Worm (Caenorhabditis elegans): Measurements from ENCODE around the gene W08G11.1.

DNA sequence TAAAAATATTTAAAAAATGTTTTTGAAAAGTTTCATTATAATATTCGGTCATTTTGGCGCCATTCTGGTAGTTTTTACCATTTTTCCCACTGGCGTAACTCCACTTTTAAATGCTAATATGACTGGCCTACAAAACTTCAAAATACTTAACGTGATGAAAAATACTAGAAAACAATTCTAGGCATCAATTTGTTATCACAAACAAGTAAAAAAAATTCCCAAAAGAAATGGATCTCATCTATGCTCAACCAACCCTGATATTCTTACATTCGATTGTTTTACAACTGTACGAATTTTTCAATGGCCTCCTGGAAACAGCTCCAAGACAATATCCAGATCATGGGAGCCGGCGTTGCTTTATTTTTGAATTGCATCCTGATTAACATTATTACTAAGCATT, 31.9 kb upstream of the W08G11.1 start, which contains the start of gene str-214:
- TF ChIP-seq ceh-44 (GFP tag; IDR thresholded peaks at IDR 0.05) (no peak), pqm-1 (tag; optimal IDR thresholded peaks at IDR 0.05) (no peak), ceh-82 (tag; optimal IDR thresholded peaks at IDR 0.05) (no peak), unc-39 (tag; optimal IDR thresholded peaks at IDR 0.05) (no peak), snpc-4 (tag; optimal IDR thresholded peaks at IDR 0.05) (no peak), ceh-28 (tag; optimal IDR thresholded peaks at IDR 0.05) (no peak), nhr-237 (tag; optimal IDR thresholded peaks at IDR 0.05) (no peak), F10B5.3 (tag; optimal IDR thresholded peaks at IDR 0.05) (no peak), fkh-10 (GFP tag; optimal IDR thresholded peaks at IDR 0.05) (no peak), mxl-3 (GFP tag; optimal IDR thresholded peaks at IDR 0.05) (no peak), daf-16 (GFP tag; optimal IDR thresholded peaks at IDR 0.05) (no peak), daf-16 (tag; optimal IDR thresholded peaks at IDR 0.05) (no peak), zip-2 (tag; optimal IDR thresholded peaks at IDR 0.05) (no peak)

All from whole organism, L4 larva.